Worm (Caenorhabditis elegans) whole organism, late embryonic: Measurements from ENCODE around the gene chil-14.

ENCODE experiments used
- C08G9.2 ChIP-seq: sonication (generic microtip); optimal IDR thresholded peaks from 2 replicates; lab custom pipeline; 2016; ENCODE audit warnings: mild to moderate bottlenecking, missing genetic modification characterization, moderate library complexity, missing compliant biosample characterization
- K02D7.2 ChIP-seq: sonication (generic microtip); optimal IDR thresholded peaks from 2 replicates; lab custom pipeline; 2017; ENCODE audit warnings: mild to moderate bottlenecking, missing genetic modification characterization, missing compliant biosample characterization
- T23F11.4 ChIP-seq: fragments of 200-800 bp; sonication (Bioruptor generic); optimal IDR thresholded peaks from 2 replicates; lab custom pipeline; 2018; ENCODE audit warnings: mild to moderate bottlenecking, missing genetic modification characterization, missing compliant biosample characterization
- Y22D7AL.16 ChIP-seq: sonication (generic microtip); optimal IDR thresholded peaks from 2 replicates; lab custom pipeline; 2016; ENCODE audit warnings: missing genetic modification characterization, missing compliant biosample characterization
- ahr-1 ChIP-seq: sonication (generic microtip); optimal IDR thresholded peaks from 2 replicates; lab custom pipeline; 2016; ENCODE audit warnings: missing genetic modification characterization, missing compliant biosample characterization
- ama-1 ChIP-seq: fragments of 150-350 bp; optimal IDR thresholded peaks from 2 replicates; lab custom pipeline; 2014
- ceh-14 ChIP-seq: sonication (generic microtip); optimal IDR thresholded peaks from 2 replicates; lab custom pipeline; 2016; ENCODE audit warnings: missing genotype, missing genetic modification characterization, missing compliant biosample characterization
- ceh-19 ChIP-seq: fragments of 200-800 bp; sonication (Bioruptor generic); optimal IDR thresholded peaks from 2 replicates; lab custom pipeline; 2018; ENCODE audit warnings: mild to moderate bottlenecking, missing genetic modification characterization, missing compliant biosample characterization
- ceh-22 ChIP-seq: sonication (generic microtip); optimal IDR thresholded peaks from 2 replicates; lab custom pipeline; 2017; ENCODE audit warnings: missing biosample characterization, missing genetic modification characterization
- ceh-24 ChIP-seq: sonication (generic microtip); optimal IDR thresholded peaks from 2 replicates; lab custom pipeline; 2016; ENCODE audit warnings: mild to moderate bottlenecking, missing genetic modification characterization, missing compliant biosample characterization
- ceh-30 ChIP-seq: fragments of 150-350 bp; optimal IDR thresholded peaks from 2 replicates; lab custom pipeline; 2014; ENCODE audit warnings: missing biosample characterization, missing genetic modification characterization
- ceh-6 ChIP-seq: fragments of 200-800 bp; sonication (Bioruptor generic); optimal IDR thresholded peaks from 2 replicates; lab custom pipeline; 2018; ENCODE audit warnings: mild to moderate bottlenecking, missing genetic modification characterization, missing compliant biosample characterization
- che-1 ChIP-seq: sonication (generic microtip); optimal IDR thresholded peaks from 2 replicates; lab custom pipeline; 2016; ENCODE audit warnings: mild to moderate bottlenecking, missing genetic modification characterization, missing compliant biosample characterization
- elt-2 ChIP-seq: sonication (generic microtip); optimal IDR thresholded peaks from 2 replicates; lab custom pipeline; 2016; ENCODE audit warnings: missing genetic modification reagents, missing genetic modification characterization, missing compliant biosample characterization
- eyg-1 ChIP-seq: sonication (generic microtip); optimal IDR thresholded peaks from 2 replicates; lab custom pipeline; 2016; ENCODE audit warnings: missing genotype, missing genetic modification characterization, missing compliant biosample characterization
- fax-1 ChIP-seq: sonication (generic microtip); optimal IDR thresholded peaks from 2 replicates; lab custom pipeline; 2016; ENCODE audit warnings: missing genotype, missing genetic modification characterization, missing compliant biosample characterization
- fkh-10 ChIP-seq: fragments of 150-350 bp; optimal IDR thresholded peaks from 2 replicates; lab custom pipeline; 2014; ENCODE audit warnings: missing biosample characterization, missing genetic modification reagents, missing genetic modification characterization
- fkh-6 ChIP-seq: sonication (generic microtip); optimal IDR thresholded peaks from 2 replicates; lab custom pipeline; 2016; ENCODE audit warnings: missing genetic modification characterization, missing compliant biosample characterization
- gmeb-2 ChIP-seq: sonication (generic microtip); optimal IDR thresholded peaks from 2 replicates; lab custom pipeline; 2016; ENCODE audit warnings: missing genetic modification characterization, inconsistent platforms, missing compliant biosample characterization
- hlh-13 ChIP-seq: fragments of 200-800 bp; sonication (Bioruptor generic); optimal IDR thresholded peaks from 2 replicates; lab custom pipeline; 2018; ENCODE audit warnings: mild to moderate bottlenecking, missing genetic modification characterization, missing compliant biosample characterization
- hlh-30 ChIP-seq: sonication (generic microtip); optimal IDR thresholded peaks from 2 replicates; lab custom pipeline; 2017; ENCODE audit warnings: antibody characterized with exemption, missing genetic modification characterization, missing compliant biosample characterization; ENCODE audit not compliant: insufficient read depth
- hlh-6 ChIP-seq: sonication (generic microtip); optimal IDR thresholded peaks from 2 replicates; lab custom pipeline; 2016; ENCODE audit warnings: missing genotype, missing genetic modification characterization, missing compliant biosample characterization
- lin-11 ChIP-seq: fragments of 200-800 bp; sonication (Bioruptor generic); optimal IDR thresholded peaks from 2 replicates; lab custom pipeline; 2018; ENCODE audit warnings: mild to moderate bottlenecking, missing genetic modification characterization, missing compliant biosample characterization
- mec-3 ChIP-seq: sonication (generic microtip); optimal IDR thresholded peaks from 2 replicates; lab custom pipeline; 2016; ENCODE audit warnings: borderline replicate concordance, missing genetic modification characterization, missing compliant biosample characterization
- nfya-1 ChIP-seq: sonication (generic microtip); optimal IDR thresholded peaks from 2 replicates; lab custom pipeline; 2017; ENCODE audit warnings: missing genetic modification characterization, mild to moderate bottlenecking, missing compliant biosample characterization, antibody characterized with exemption, moderate library complexity
- nhr-11 ChIP-seq: fragments of 150-350 bp; optimal IDR thresholded peaks from 2 replicates; lab custom pipeline; 2014; ENCODE audit warnings: missing biosample characterization, missing genetic modification characterization
- npax-4 ChIP-seq: sonication (generic microtip); optimal IDR thresholded peaks from 2 replicates; lab custom pipeline; 2016; ENCODE audit warnings: missing genetic modification characterization, missing compliant biosample characterization
- pat-9 ChIP-seq: fragments of 200-800 bp; sonication (Bioruptor generic); optimal IDR thresholded peaks from 2 replicates; lab custom pipeline; 2018; ENCODE audit warnings: mild to moderate bottlenecking, missing genetic modification characterization, moderate library complexity, missing compliant biosample characterization
- ref-2 ChIP-seq: sonication (generic microtip); optimal IDR thresholded peaks from 2 replicates; lab custom pipeline; 2016; ENCODE audit warnings: missing genetic modification characterization, missing compliant biosample characterization
- rnt-1 ChIP-seq: sonication (generic microtip); optimal IDR thresholded peaks from 2 replicates; lab custom pipeline; 2016; ENCODE audit warnings: missing genetic modification characterization, missing compliant biosample characterization
- sox-4 ChIP-seq: sonication (generic microtip); optimal IDR thresholded peaks from 2 replicates; lab custom pipeline; 2017; ENCODE audit warnings: mild to moderate bottlenecking, missing genetic modification characterization, inconsistent platforms, missing compliant biosample characterization
- syd-9 ChIP-seq: sonication (generic microtip); optimal IDR thresholded peaks from 2 replicates; lab custom pipeline; 2016; ENCODE audit warnings: mild to moderate bottlenecking, missing genetic modification characterization, moderate library complexity, missing compliant biosample characterization
- tbx-2 ChIP-seq: sonication (generic microtip); optimal IDR thresholded peaks from 2 replicates; lab custom pipeline; 2016; ENCODE audit warnings: missing genetic modification characterization, missing compliant biosample characterization
- tbx-7 ChIP-seq: sonication (generic microtip); optimal IDR thresholded peaks from 2 replicates; lab custom pipeline; 2016; ENCODE audit warnings: missing genotype, missing genetic modification characterization, missing compliant biosample characterization
- unc-3 ChIP-seq, 2 experiments: fragments of 200-800 bp in 1 of 2; sonication (Bioruptor generic) in 1 of 2; sonication (generic microtip) in 1 of 2; conservative IDR thresholded peaks in 1 of 2; optimal IDR thresholded peaks in 1 of 2; 2 replicates each; pipeline versions ENCODE4 v1.3.6 to Lab custom; 2016 to 2022; ENCODE audit warnings: missing compliant biosample characterization in 2 of 2, missing genetic modification characterization in 2 of 2, missing genetic modification reagents in 1 of 2
- unc-42 ChIP-seq: sonication (generic microtip); optimal IDR thresholded peaks from 2 replicates; lab custom pipeline; 2016; ENCODE audit warnings: missing genotype, missing genetic modification characterization, missing compliant biosample characterization
- zip-5 ChIP-seq: sonication (generic microtip); optimal IDR thresholded peaks from 2 replicates; lab custom pipeline; 2016; ENCODE audit warnings: missing genetic modification characterization, missing compliant biosample characterization
- ztf-16 ChIP-seq: sonication (generic microtip); optimal IDR thresholded peaks from 2 replicates; lab custom pipeline; 2017; ENCODE audit warnings: missing genetic modification characterization, missing compliant biosample characterization

Gene chil-14

DNA sequence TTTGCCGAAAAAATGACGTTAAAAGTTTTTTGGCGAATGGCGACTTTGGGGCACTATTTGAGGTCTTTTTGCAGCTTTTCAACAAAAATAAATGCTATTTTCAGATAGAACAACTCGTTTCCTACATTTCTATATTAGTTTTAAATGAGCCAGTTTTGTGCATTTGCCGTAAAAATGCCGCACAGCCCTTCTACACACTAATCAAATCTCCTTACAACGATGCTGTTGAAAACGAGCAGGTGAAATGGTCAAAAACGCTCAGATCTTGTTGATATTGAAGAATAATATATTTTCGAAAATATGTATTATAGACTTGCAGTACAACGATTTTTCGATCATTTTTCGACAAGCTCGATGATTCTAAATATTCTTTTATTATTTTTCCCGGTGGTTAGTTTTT, at the start of gene chil-14:
Gene chil-14, plus strand, starts transcription at position 301 of the 400 bp plus-strand sequence.
- TF ChIP-seq tbx-2 (tag; lab: Kevin White, UChicago), result no peak
- no peak for TF ChIP-seq T23F11.4 (GFP tag; lab: Kevin White, UChicago)
- no peak for TF ChIP-seq nhr-11 (tag; lab: Kevin White, UChicago)
- TF ChIP-seq ceh-14, result no peak
- TF ChIP-seq sox-4, result no peak
- TF ChIP-seq ref-2 (tag; lab: Kevin White, UChicago), result no peak
- TF ChIP-seq hlh-30 (tag; lab: Kevin White, UChicago), result no peak
- no peak for TF ChIP-seq hlh-13 (GFP tag; lab: Kevin White, UChicago)
- TF ChIP-seq unc-3 (GFP tag; conservative IDR thresholded peaks at IDR 0.05; lab: Robert Waterston, UW), result no peak
- TF ChIP-seq unc-3 (tag; optimal IDR thresholded peaks at IDR 0.05; lab: Kevin White, UChicago), result no peak
- no peak for TF ChIP-seq unc-42 (tag; lab: Kevin White, UChicago)
- TF ChIP-seq ceh-19 (GFP tag; lab: Kevin White, UChicago), result no peak
- TF ChIP-seq che-1 (tag; lab: Kevin White, UChicago), result no peak
- TF ChIP-seq npax-4, result no peak
- TF ChIP-seq K02D7.2 (tag; lab: Kevin White, UChicago), result no peak

DNA sequence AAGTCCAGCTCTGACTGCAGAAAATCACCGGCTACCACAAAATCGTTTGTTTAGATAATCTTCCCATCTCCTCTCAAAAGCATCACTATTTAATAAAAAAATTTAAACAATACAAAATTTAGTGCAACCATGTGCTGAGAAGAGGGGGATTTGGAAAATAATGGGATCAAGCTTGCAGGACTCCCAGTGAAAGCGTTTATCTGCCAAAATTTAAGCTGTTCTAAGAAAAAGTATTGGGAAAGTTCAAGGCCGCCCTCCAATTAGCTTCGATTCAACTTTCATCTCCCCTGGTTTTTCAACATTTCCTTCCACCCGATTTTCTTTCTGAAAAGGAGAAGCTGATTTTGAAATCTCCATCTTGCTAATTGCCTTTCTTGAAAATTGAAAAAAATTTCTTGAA, 46.7 kb upstream of the chil-14 start:
- TF ChIP-seq tbx-7 (tag; lab: Kevin White, UChicago), result no peak
- TF ChIP-seq Y22D7AL.16, result no peak
- TF ChIP-seq ceh-24 (tag; lab: Kevin White, UChicago), result no peak
- TF ChIP-seq pat-9 (tag; lab: Kevin White, UChicago), result no peak
- no peak for TF ChIP-seq gmeb-2 (tag; lab: Kevin White, UChicago)

DNA sequence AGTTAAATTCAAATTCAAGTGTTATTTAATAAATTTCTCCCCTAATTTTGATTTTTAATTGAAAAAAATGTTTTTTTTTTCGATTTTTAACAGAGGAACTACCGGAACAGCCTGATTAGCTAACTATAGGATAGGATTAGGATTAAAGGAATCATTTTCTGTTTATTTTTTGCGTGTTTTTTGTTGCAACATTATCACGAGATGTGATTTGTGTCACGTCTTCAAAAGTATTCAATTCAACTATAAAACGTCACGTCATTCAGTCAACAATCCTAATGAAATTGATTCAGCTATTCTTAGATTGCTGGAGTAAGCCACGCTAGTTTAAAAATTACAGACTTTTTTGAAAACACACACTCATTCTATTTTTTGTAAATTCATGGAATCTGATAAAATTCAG, 44.1 kb upstream of the chil-14 start:
- no peak for TF ChIP-seq ceh-22
- no peak for TF ChIP-seq hlh-30 (tag; lab: Kevin White, UChicago)
- no peak for TF ChIP-seq rnt-1 (tag; lab: Kevin White, UChicago)
- TF ChIP-seq fkh-6, result no peak
- no peak for TF ChIP-seq nfya-1 (tag; lab: Kevin White, UChicago)
- TF ChIP-seq fax-1, result no peak
- TF ChIP-seq ceh-30 (tag; lab: Kevin White, UChicago), result no peak
- TF ChIP-seq fkh-10 (GFP tag; lab: Kevin White, UChicago), result no peak
- TF ChIP-seq mec-3 (tag; lab: Kevin White, UChicago), result no peak
- no peak for TF ChIP-seq ceh-6 (GFP tag; lab: Kevin White, UChicago)
- TF ChIP-seq K02D7.2 (tag; lab: Kevin White, UChicago), result no peak
- no peak for TF ChIP-seq unc-3 (GFP tag; conservative IDR thresholded peaks at IDR 0.05; lab: Robert Waterston, UW)
- no peak for TF ChIP-seq unc-3 (tag; optimal IDR thresholded peaks at IDR 0.05; lab: Kevin White, UChicago)
- no peak for TF ChIP-seq Y22D7AL.16
- TF ChIP-seq hlh-13 (GFP tag; lab: Kevin White, UChicago), result no peak
- TF ChIP-seq unc-42 (tag; lab: Kevin White, UChicago), result no peak
- TF ChIP-seq tbx-7 (tag; lab: Kevin White, UChicago), result no peak
- TF ChIP-seq, all 69 proteins: peak for 0

DNA sequence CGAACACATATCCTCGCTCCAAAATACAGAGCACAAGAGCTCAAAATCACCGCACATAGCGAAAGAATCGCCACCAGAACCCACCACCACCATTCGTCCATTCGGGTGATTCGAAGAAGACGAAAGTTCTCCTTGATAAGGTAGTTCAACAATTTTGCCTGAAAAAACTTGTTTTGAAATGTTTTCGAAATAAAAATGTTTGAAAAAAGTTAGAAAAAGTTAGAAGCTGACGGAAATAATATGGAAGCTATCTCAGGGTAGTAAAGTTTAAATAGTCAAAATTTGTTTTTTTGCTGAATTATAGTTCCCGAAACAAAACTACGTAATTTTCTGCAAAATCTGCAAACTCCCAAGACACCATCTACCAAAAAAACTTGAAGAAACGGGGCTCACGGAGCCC, 43.4 kb upstream of the chil-14 start, which contains the start of gene snt-5:
Gene snt-5, minus strand, starts transcription at position 101 of the 400 bp plus-strand sequence.
- TF ChIP-seq elt-2 (tag; lab: Kevin White, UChicago), result no peak
- no peak for TF ChIP-seq ahr-1 (tag; lab: Kevin White, UChicago)
- no peak for TF ChIP-seq ztf-16 (tag; lab: Kevin White, UChicago)
- no peak for TF ChIP-seq ceh-24 (tag; lab: Kevin White, UChicago)
- TF ChIP-seq zip-5 (tag; lab: Kevin White, UChicago), result no peak
- no peak for TF ChIP-seq ama-1 (lab: Kevin White, UChicago)
- no peak for TF ChIP-seq fax-1
- TF ChIP-seq hlh-6 (tag; lab: Kevin White, UChicago), result no peak
- TF ChIP-seq syd-9 (tag; lab: Kevin White, UChicago), result no peak
- no peak for TF ChIP-seq T23F11.4 (GFP tag; lab: Kevin White, UChicago)
- no peak for TF ChIP-seq mec-3 (tag; lab: Kevin White, UChicago)
- no peak for TF ChIP-seq eyg-1 (tag; lab: Kevin White, UChicago)
- no peak for TF ChIP-seq Y22D7AL.16
- TF ChIP-seq lin-11 (tag; lab: Kevin White, UChicago), result no peak
- no peak for TF ChIP-seq C08G9.2 (tag; lab: Kevin White, UChicago)
